Fruit fly (Drosophila melanogaster) whole organism, embryonic: ENCODE measurements around the gene CG31928.
A peak's percentile ranks its signal among the peaks of the same experiment; 100 is the strongest.

Experiments used
- Antp ChIP-seq: fragments of 200-800 bp; sonication (Bioruptor generic); optimal IDR thresholded peaks from 3 replicates; lab custom pipeline; 2016; ENCODE audit warnings: missing biosample characterization, missing genetic modification characterization
- C15 ChIP-seq: fragments of 200-800 bp; sonication (Bioruptor generic); IDR thresholded peaks from 3 replicates; pipeline ENCODE4 v1.3.6; 2022; ENCODE audit warnings: missing biosample characterization, missing genetic modification characterization
- CG10543 ChIP-seq: fragments of 200-800 bp; sonication (Bioruptor generic); optimal IDR thresholded peaks from 3 replicates; lab custom pipeline; 2017; ENCODE audit warnings: missing biosample characterization, mild to moderate bottlenecking, missing genetic modification characterization, moderate library complexity
- CG11456 ChIP-seq: fragments of 200-800 bp; sonication (Bioruptor generic); IDR thresholded peaks from 3 replicates; pipeline ENCODE4 v1.3.6; 2022; ENCODE audit warnings: missing biosample characterization, missing genetic modification characterization
- CG11723 ChIP-seq: fragments of 200-800 bp; sonication (Bioruptor generic); optimal IDR thresholded peaks from 2 replicates; lab custom pipeline; 2017; ENCODE audit warnings: missing biosample characterization, mild to moderate bottlenecking, missing genetic modification characterization
- CG1233 ChIP-seq: fragments of 200-800 bp; sonication (Bioruptor generic); optimal IDR thresholded peaks from 4 replicates; lab custom pipeline; 2018; ENCODE audit warnings: missing biosample characterization, mild to moderate bottlenecking, missing genetic modification characterization
- CG13894 ChIP-seq: fragments of 200-800 bp; sonication (Bioruptor generic); optimal IDR thresholded peaks from 3 replicates; lab custom pipeline; 2018; ENCODE audit warnings: missing biosample characterization, mild to moderate bottlenecking, missing genetic modification characterization, moderate library complexity
- CG14441 ChIP-seq: fragments of 200-800 bp; sonication (Bioruptor generic); IDR thresholded peaks from 2 replicates; pipeline ENCODE4 v1.3.6; 2022; ENCODE audit warnings: missing biosample characterization, missing genetic modification characterization
- CG17186 ChIP-seq: fragments of 200-800 bp; sonication (Bioruptor generic); optimal IDR thresholded peaks from 3 replicates; lab custom pipeline; 2017; ENCODE audit warnings: missing biosample characterization, missing genetic modification reagents, missing genetic modification characterization
- CG17359 ChIP-seq: fragments of 200-800 bp; sonication (Bioruptor generic); optimal IDR thresholded peaks from 3 replicates; lab custom pipeline; 2018; ENCODE audit warnings: missing biosample characterization, mild to moderate bottlenecking, missing genetic modification characterization, moderate library complexity
- CG18262 ChIP-seq: fragments of 200-800 bp; optimal IDR thresholded peaks from 3 replicates; lab custom pipeline; 2019; ENCODE audit warnings: missing biosample characterization, mild to moderate bottlenecking, missing genetic modification characterization, moderate library complexity
- CG2116 ChIP-seq: fragments of 200-800 bp; sonication (Bioruptor generic); optimal IDR thresholded peaks from 3 replicates; lab custom pipeline; 2018; ENCODE audit warnings: missing biosample characterization, mild to moderate bottlenecking, missing genetic modification characterization
- CG2712 ChIP-seq: fragments of 200-800 bp; optimal IDR thresholded peaks from 3 replicates; lab custom pipeline; 2019; ENCODE audit warnings: missing biosample characterization, mild to moderate bottlenecking, missing genetic modification characterization, moderate library complexity
- CG31441 ChIP-seq: fragments of 200-800 bp; sonication (Bioruptor generic); IDR thresholded peaks from 2 replicates; pipeline ENCODE4 v1.3.6; 2022; ENCODE audit warnings: missing biosample characterization, missing genetic modification characterization
- CG32532 ChIP-seq: fragments of 200-800 bp; sonication (Bioruptor generic); IDR thresholded peaks from 2 replicates; pipeline ENCODE4 v1.3.6; 2022; ENCODE audit warnings: missing biosample characterization, missing genetic modification characterization
- CG4617 ChIP-seq: fragments of 200-800 bp; sonication (Bioruptor generic); optimal IDR thresholded peaks from 3 replicates; lab custom pipeline; 2016; ENCODE audit warnings: missing biosample characterization, missing genetic modification characterization, borderline replicate concordance
- CG4820 ChIP-seq: fragments of 200-800 bp; sonication (Bioruptor generic); optimal IDR thresholded peaks from 3 replicates; lab custom pipeline; 2016; ENCODE audit warnings: missing biosample characterization, missing genetic modification characterization
- CG6689 ChIP-seq: fragments of 200-800 bp; sonication (Bioruptor generic); IDR thresholded peaks from 2 replicates; pipeline ENCODE4 v1.3.6; 2022; ENCODE audit warnings: missing biosample characterization, missing genetic modification characterization
- CG6854 ChIP-seq: fragments of 200-800 bp; sonication (Bioruptor generic); optimal IDR thresholded peaks from 3 replicates; lab custom pipeline; 2017; ENCODE audit warnings: missing biosample characterization, mild to moderate bottlenecking, missing genetic modification characterization
- CG8290 ChIP-seq, 3 experiments: fragments of 200-800 bp; sonication (Bioruptor generic); optimal IDR thresholded peaks; 2 replicates each; lab custom pipeline; 2016 to 2019; ENCODE audit warnings: missing biosample characterization in 3 of 3, missing genetic modification characterization in 3 of 3, mild to moderate bottlenecking in 2 of 3, moderate library complexity in 1 of 3
- CG8388 ChIP-seq: fragments of 200-800 bp; sonication (Bioruptor generic); optimal IDR thresholded peaks from 2 replicates; lab custom pipeline; 2019; ENCODE audit warnings: missing biosample characterization, mild to moderate bottlenecking, missing genetic modification characterization, moderate library complexity
- CG8765 ChIP-seq: fragments of 200-800 bp; sonication (Bioruptor generic); IDR thresholded peaks from 2 replicates; pipeline ENCODE4 v1.3.6; 2022; ENCODE audit warnings: missing biosample characterization, missing genetic modification characterization
- Dip3 ChIP-seq: fragments of 200-800 bp; sonication (Bioruptor generic); optimal IDR thresholded peaks from 3 replicates; lab custom pipeline; 2016; ENCODE audit warnings: missing biosample characterization, missing genetic modification characterization
- Dref ChIP-seq: fragments of 200-800 bp; sonication (Bioruptor generic); IDR thresholded peaks from 2 replicates; pipeline ENCODE4 v1.3.6; 2022; ENCODE audit warnings: missing biosample characterization, missing genetic modification characterization
- Gug ChIP-seq: fragments of 200-800 bp; sonication (Bioruptor generic); IDR thresholded peaks from 4 replicates; pipeline ENCODE4 v1.3.6; 2022; ENCODE audit warnings: missing biosample characterization, missing genetic modification characterization
- Jarid2 ChIP-seq: fragments of 200-800 bp; sonication (Bioruptor generic); optimal IDR thresholded peaks from 3 replicates; lab custom pipeline; 2017; ENCODE audit warnings: mild to moderate bottlenecking, missing biosample characterization, missing genetic modification reagents, missing genetic modification characterization
- Med ChIP-seq: fragments of 200-800 bp; sonication (Bioruptor generic); peaks from one replicate; lab custom pipeline; 2016; ENCODE audit warnings: missing biosample characterization, missing genetic modification characterization, mild to moderate bottlenecking, inconsistent platforms, moderate library complexity
- Nf-YB ChIP-seq: fragments of 200-800 bp; sonication (Bioruptor generic); optimal IDR thresholded peaks from 3 replicates; lab custom pipeline; 2019; ENCODE audit warnings: missing biosample characterization, mild to moderate bottlenecking, missing genetic modification characterization, moderate library complexity
- Sry-δ ChIP-seq: fragments of 200-800 bp; sonication (Bioruptor generic); optimal IDR thresholded peaks from 2 replicates; lab custom pipeline; 2016; ENCODE audit warnings: missing biosample characterization, missing genetic modification characterization
- YL-1 ChIP-seq: fragments of 200-800 bp; sonication (Bioruptor generic); optimal IDR thresholded peaks from 3 replicates; lab custom pipeline; 2017; ENCODE audit warnings: missing biosample characterization, mild to moderate bottlenecking, missing genetic modification characterization
- ap ChIP-seq: fragments of 200-800 bp; sonication (Bioruptor generic); IDR thresholded peaks from 2 replicates; pipeline ENCODE4 v1.3.6; 2022; ENCODE audit warnings: missing biosample characterization, missing genetic modification characterization
- ara ChIP-seq: fragments of 200-800 bp; sonication (Bioruptor generic); IDR thresholded peaks from 2 replicates; pipeline ENCODE4 v1.3.6; 2022; ENCODE audit warnings: missing biosample characterization, missing genetic modification characterization
- ato ChIP-seq: fragments of 200-800 bp; sonication (Bioruptor generic); IDR thresholded peaks from 2 replicates; pipeline ENCODE4 v1.3.6; 2022; ENCODE audit warnings: missing biosample characterization, missing genetic modification characterization; ENCODE audit not compliant: partially characterized antibody
- br ChIP-seq: fragments of >200 bp; optimal IDR thresholded peaks from 2 replicates; lab custom pipeline; 2017
- dimm ChIP-seq: fragments of 200-800 bp; sonication (Bioruptor generic); IDR thresholded peaks from 2 replicates; pipeline ENCODE4 v1.3.6; 2022; ENCODE audit warnings: missing biosample characterization, missing genetic modification characterization
- esg ChIP-seq: fragments of 200-800 bp; sonication (Bioruptor generic); conservative IDR thresholded peaks from 2 replicates; pipeline ENCODE4 v1.3.6; 2022; ENCODE audit warnings: missing biosample characterization, missing genetic modification characterization
- fd96Cb ChIP-seq: fragments of 200-800 bp; sonication (Bioruptor generic); optimal IDR thresholded peaks from 2 replicates; lab custom pipeline; 2018; ENCODE audit warnings: missing biosample characterization, mild to moderate bottlenecking, missing genetic modification characterization, moderate library complexity
- jumu ChIP-seq: fragments of 200-800 bp; sonication (Bioruptor generic); optimal IDR thresholded peaks from 3 replicates; lab custom pipeline; 2016; ENCODE audit warnings: missing biosample characterization, missing genetic modification characterization
- lilli ChIP-seq: fragments of 200-800 bp; sonication (Bioruptor generic); optimal IDR thresholded peaks from 3 replicates; lab custom pipeline; 2016; ENCODE audit warnings: missing biosample characterization, missing genetic modification characterization
- mld ChIP-seq: fragments of 200-800 bp; sonication (Bioruptor generic); IDR thresholded peaks from 3 replicates; pipeline ENCODE4 v1.3.6; 2022; ENCODE audit warnings: missing biosample characterization, missing genetic modification characterization; ENCODE audit not compliant: partially characterized antibody
- otp ChIP-seq: fragments of 200-800 bp; sonication (Bioruptor generic); IDR thresholded peaks from 3 replicates; pipeline ENCODE4, ENCODE4 v1.3.6; 2022; ENCODE audit warnings: missing biosample characterization, missing genetic modification characterization
- pho ChIP-seq: fragments of 200-800 bp; sonication (Bioruptor generic); optimal IDR thresholded peaks from 2 replicates; lab custom pipeline; 2016; ENCODE audit warnings: missing biosample characterization, missing genetic modification characterization
- prd ChIP-seq, 3 experiments: fragments of >200 bp in 2 of 3; fragments of 200-800 bp in 1 of 3; sonication (Bioruptor generic) in 1 of 3; optimal IDR thresholded peaks in 2 of 3; IDR thresholded peaks in 1 of 3; 2 replicates in 2 of 3; 3 replicates in 1 of 3; pipeline versions ENCODE4 v1.3.6 to Lab custom; 2017 to 2022; ENCODE audit warnings: missing biosample characterization in 1 of 3, missing genetic modification characterization in 1 of 3
- ranshi ChIP-seq: fragments of 200-800 bp; sonication (Bioruptor generic); IDR thresholded peaks from 2 replicates; pipeline ENCODE4 v1.3.6; 2022; ENCODE audit warnings: missing biosample characterization, missing genetic modification characterization
- sens ChIP-seq: fragments of 200-800 bp; sonication (Bioruptor generic); peaks from one replicate; lab custom pipeline; 2016; ENCODE audit warnings: missing biosample characterization, missing genetic modification characterization
- tap ChIP-seq: fragments of 200-800 bp; optimal IDR thresholded peaks from 3 replicates; lab custom pipeline; 2019; ENCODE audit warnings: missing biosample characterization, mild to moderate bottlenecking, missing genetic modification characterization, moderate library complexity
- vfl ChIP-seq: fragments of 200-800 bp; sonication (Bioruptor generic); optimal IDR thresholded peaks from 2 replicates; lab custom pipeline; 2016; ENCODE audit warnings: missing biosample characterization, missing genetic modification characterization
- vvl ChIP-seq: fragments of 200-800 bp; sonication (Bioruptor generic); IDR thresholded peaks from 2 replicates; pipeline ENCODE4 v1.3.6; 2022; ENCODE audit warnings: missing biosample characterization, missing genetic modification characterization

Gene CG31928

DNA sequence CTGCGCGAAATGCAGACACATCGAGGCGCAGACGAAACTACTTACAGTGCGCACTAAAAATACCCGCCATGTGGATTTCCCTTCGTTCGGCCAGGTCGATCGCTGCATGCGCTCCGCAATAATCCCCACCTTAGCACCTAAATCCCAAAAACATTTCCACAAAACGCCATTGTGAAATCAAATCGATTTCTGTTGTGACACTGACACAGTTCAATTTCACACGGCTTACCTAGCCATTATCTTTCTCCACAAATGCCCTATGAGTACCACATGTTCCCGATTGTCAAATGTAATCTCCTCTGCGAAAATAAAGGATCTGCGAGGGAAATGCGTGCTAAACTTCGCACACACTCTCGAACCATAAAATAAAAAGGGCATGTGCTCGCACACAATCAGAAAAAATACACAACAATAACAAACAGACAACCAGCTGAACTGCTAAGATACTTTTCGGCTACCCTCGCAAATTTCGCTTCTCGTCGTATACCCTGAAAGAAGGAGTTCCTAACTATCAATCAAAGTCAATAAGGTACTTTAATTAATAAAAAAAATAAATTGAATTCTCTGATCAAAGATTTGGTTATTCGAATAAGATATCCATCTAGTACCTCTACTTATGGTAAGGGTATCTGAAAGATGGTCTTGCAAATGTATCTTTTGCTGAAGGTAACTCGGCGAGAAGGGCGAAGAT lies 6.0 kb upstream of the CG31928 start (continued):
- no peak for TF ChIP-seq tap (tag; lab: Kevin White, UChicago)
- TF ChIP-seq CG17186 (GFP tag; lab: Kevin White, UChicago): peak; percentile 5
- peak; percentile 27 for TF ChIP-seq CG2712
- TF ChIP-seq Nf-YB (GFP tag; lab: Kevin White, UChicago): no peak
- peak; percentile 6 for TF ChIP-seq Antp (GFP tag; lab: Kevin White, UChicago)
- TF ChIP-seq ap: 0 out of 2 replicates have a peak, but pooled peaks have one; percentile 12
- TF ChIP-seq jumu (GFP tag; lab: Kevin White, UChicago): no peak
- peak; percentile 59 for TF ChIP-seq sens (GFP tag; lab: Kevin White, UChicago)
- peak; percentile 61 for TF ChIP-seq Med (GFP tag; lab: Kevin White, UChicago)
- peak; percentile 88 for TF ChIP-seq CG8388
- 0 out of 2 replicates have a peak, but pooled peaks have one; percentile 19 for TF ChIP-seq CG31441 (GFP tag; lab: Robert Waterston, UW)
- 0 out of 3 replicates have a peak, but pooled peaks have one; percentile 9 for TF ChIP-seq otp (GFP tag; lab: Robert Waterston, UW)
- no peak for TF ChIP-seq br
- peak; percentile 45; the same call in 1 of the 2 replicates for TF ChIP-seq ara
- TF ChIP-seq CG1233 (GFP tag; lab: Kevin White, UChicago): no peak
- no peak for TF ChIP-seq CG6854 (GFP tag; lab: Kevin White, UChicago)
- no peak for TF ChIP-seq fd96Cb
- no peak for TF ChIP-seq ato (GFP tag; lab: Robert Waterston, UW)
- no peak for TF ChIP-seq mld
- TF ChIP-seq CG13894 (tag; lab: Kevin White, UChicago): peak; percentile 24
- no peak for TF ChIP-seq CG10543 (GFP tag; lab: Kevin White, UChicago)
- TF ChIP-seq CG14441: peak; percentile 70
- TF ChIP-seq CG11723 (GFP tag; lab: Kevin White, UChicago): no peak
- TF ChIP-seq CG32532 (GFP tag; lab: Robert Waterston, UW): peak; percentile 34; the same call in 1 of the 2 replicates
- TF ChIP-seq CG4617 (GFP tag; lab: Kevin White, UChicago): no peak
- peak; percentile 40; the same call in 1 of the 2 replicates for TF ChIP-seq CG8765 (GFP tag; lab: Robert Waterston, UW)
- no peak for TF ChIP-seq CG2116 (GFP tag; lab: Kevin White, UChicago)
- TF ChIP-seq vfl (GFP tag; lab: Kevin White, UChicago): no peak
- TF ChIP-seq pho (GFP tag; lab: Kevin White, UChicago): no peak
- TF ChIP-seq lilli (GFP tag; lab: Kevin White, UChicago): no peak
- TF ChIP-seq CG8290 (GFP tag; optimal IDR thresholded peaks at IDR 0.05; lab: Kevin White, UChicago): no peak
- peak in 1 of 2 experiments; percentile 28 for TF ChIP-seq CG8290 (tag; optimal IDR thresholded peaks at IDR 0.05; lab: Kevin White, UChicago)
- no peak for TF ChIP-seq Dip3 (GFP tag; lab: Kevin White, UChicago)
- TF ChIP-seq CG18262 (tag; lab: Kevin White, UChicago): peak; percentile 22
- TF ChIP-seq Sry-δ (GFP tag; lab: Kevin White, UChicago): no peak
- peak; percentile 32 for TF ChIP-seq CG17359 (tag; lab: Kevin White, UChicago)
- 0 out of 2 replicates have a peak, but pooled peaks have one; percentile 7 for TF ChIP-seq esg (GFP tag; lab: Robert Waterston, UW)
- no peak for TF ChIP-seq prd (optimal IDR thresholded peaks at IDR 0.05; lab: Kevin White, UChicago)
- peak; percentile 70 for TF ChIP-seq prd (GFP tag; IDR thresholded peaks at IDR 0.05; lab: Robert Waterston, UW)
- 0 out of 2 replicates have a peak, but pooled peaks have one; percentile 25 for TF ChIP-seq vvl (GFP tag; lab: Robert Waterston, UW)
- 0 out of 2 replicates have a peak, but pooled peaks have one; percentile 19 for TF ChIP-seq dimm (GFP tag; lab: Robert Waterston, UW)
- TF ChIP-seq C15 (GFP tag; lab: Robert Waterston, UW): 0 out of 3 replicates have a peak, but pooled peaks have one; percentile 42
- peak; percentile 14 for TF ChIP-seq Jarid2
- TF ChIP-seq YL-1: no peak
- TF ChIP-seq CG4820 (GFP tag; lab: Kevin White, UChicago): no peak
- TF ChIP-seq ranshi (GFP tag; lab: Robert Waterston, UW): peak; percentile 27; the same call in 1 of the 2 replicates
- TF ChIP-seq Dref (GFP tag; lab: Robert Waterston, UW): peak; percentile 21; the same call in 1 of the 2 replicates
- TF ChIP-seq CG6689 (GFP tag; lab: Robert Waterston, UW): peak; percentile 44; the same call in 1 of the 2 replicates
- 0 out of 3 replicates have a peak, but pooled peaks have one; percentile 47 for TF ChIP-seq CG11456 (GFP tag; lab: Robert Waterston, UW)
- TF ChIP-seq Gug: peak; percentile 59; the same call in 3 of the 4 replicates
